Worm (Caenorhabditis elegans) whole organism, mixed stage, embryonic: Measurements from ENCODE around the gene tbx-36.

Experiments used
- M03D4.4 ChIP-seq: sonication (generic microtip); optimal IDR thresholded peaks from 2 replicates; lab custom pipeline; 2017; ENCODE audit warnings: mild to moderate bottlenecking, missing genetic modification characterization, missing compliant biosample characterization
- bed-3 ChIP-seq: fragments of 200-800 bp; sonication (Bioruptor generic); optimal IDR thresholded peaks from 3 replicates; lab custom pipeline; 2018; ENCODE audit warnings: mild to moderate bottlenecking, missing genetic modification characterization, moderate library complexity, missing compliant biosample characterization
- blmp-1 ChIP-seq: fragments of 150-350 bp; optimal IDR thresholded peaks from 2 replicates; lab custom pipeline; 2014; ENCODE audit warnings: missing biosample characterization, missing genetic modification characterization
- ceh-39 ChIP-seq: fragments of 150-350 bp; optimal IDR thresholded peaks from 2 replicates; lab custom pipeline; 2014; ENCODE audit warnings: missing biosample characterization, missing genetic modification characterization
- ceh-43 ChIP-seq: fragments of 200-800 bp; sonication (Bioruptor generic); optimal IDR thresholded peaks from 2 replicates; lab custom pipeline; 2018; ENCODE audit warnings: mild to moderate bottlenecking, missing genetic modification characterization, moderate library complexity, missing compliant biosample characterization
- ces-1 ChIP-seq: fragments of 150-350 bp; optimal IDR thresholded peaks from 2 replicates; lab custom pipeline; 2014; ENCODE audit warnings: missing biosample characterization, missing genetic modification reagents, missing genetic modification characterization
- cnd-1 ChIP-seq: fragments of 200-800 bp; sonication (Bioruptor generic); optimal IDR thresholded peaks from 2 replicates; lab custom pipeline; 2018; ENCODE audit warnings: mild to moderate bottlenecking, missing genetic modification characterization, missing compliant biosample characterization
- drap-1 ChIP-seq: fragments of 200-800 bp; sonication (Bioruptor generic); optimal IDR thresholded peaks from 3 replicates; lab custom pipeline; 2018; ENCODE audit warnings: mild to moderate bottlenecking, missing genetic modification characterization, missing compliant biosample characterization
- elt-3 ChIP-seq: fragments of 150-350 bp; optimal IDR thresholded peaks from 2 replicates; lab custom pipeline; 2014; ENCODE audit warnings: missing biosample characterization, missing genetic modification characterization
- flh-1 ChIP-seq: fragments of 200-800 bp; sonication (Bioruptor generic); optimal IDR thresholded peaks from 2 replicates; lab custom pipeline; 2018; ENCODE audit warnings: mild to moderate bottlenecking, missing genetic modification characterization, moderate library complexity, missing compliant biosample characterization
- ham-2 ChIP-seq: fragments of 200-800 bp; sonication (Bioruptor generic); optimal IDR thresholded peaks from 2 replicates; lab custom pipeline; 2018; ENCODE audit warnings: mild to moderate bottlenecking, missing genetic modification characterization, missing compliant biosample characterization
- hlh-1 ChIP-seq: fragments of 150-350 bp; optimal IDR thresholded peaks from 2 replicates; lab custom pipeline; 2014; ENCODE audit warnings: missing biosample characterization, missing genetic modification reagents, missing genetic modification characterization
- lin-13 ChIP-seq: fragments of 150-350 bp; optimal IDR thresholded peaks from 2 replicates; lab custom pipeline; 2014; ENCODE audit warnings: missing biosample characterization, missing genetic modification characterization
- lin-32 ChIP-seq: fragments of 200-800 bp; sonication (Bioruptor generic); optimal IDR thresholded peaks from 2 replicates; lab custom pipeline; 2018; ENCODE audit warnings: mild to moderate bottlenecking, missing genetic modification characterization, missing compliant biosample characterization
- lsy-2 ChIP-seq: fragments of 150-350 bp; optimal IDR thresholded peaks from 2 replicates; lab custom pipeline; 2014; ENCODE audit warnings: missing biosample characterization, missing genetic modification characterization
- mab-5 ChIP-seq: fragments of 150-350 bp; optimal IDR thresholded peaks from 2 replicates; lab custom pipeline; 2014; ENCODE audit warnings: missing biosample characterization, missing genetic modification characterization
- mep-1 ChIP-seq: fragments of 150-350 bp; optimal IDR thresholded peaks from 2 replicates; lab custom pipeline; 2017; ENCODE audit warnings: missing biosample characterization, missing genetic modification reagents, missing genetic modification characterization, inconsistent platforms
- mls-2 ChIP-seq: sonication (generic microtip); optimal IDR thresholded peaks from 2 replicates; lab custom pipeline; 2016; ENCODE audit warnings: mild to moderate bottlenecking, missing genetic modification characterization, moderate library complexity, missing compliant biosample characterization
- nhr-12 ChIP-seq: fragments of 150-350 bp; optimal IDR thresholded peaks from 2 replicates; lab custom pipeline; 2014; ENCODE audit warnings: missing biosample characterization, missing genetic modification characterization
- nhr-2 ChIP-seq: fragments of 150-350 bp; optimal IDR thresholded peaks from 2 replicates; lab custom pipeline; 2014; ENCODE audit warnings: missing biosample characterization, missing genetic modification characterization
- nhr-237 ChIP-seq: fragments of 150-350 bp; optimal IDR thresholded peaks from 2 replicates; lab custom pipeline; 2014; ENCODE audit warnings: missing biosample characterization, missing genetic modification characterization
- nhr-28 ChIP-seq: fragments of 150-350 bp; optimal IDR thresholded peaks from 2 replicates; lab custom pipeline; 2014; ENCODE audit warnings: missing biosample characterization, missing genetic modification characterization
- nhr-76 ChIP-seq: sonication (generic microtip); optimal IDR thresholded peaks from 2 replicates; lab custom pipeline; 2017; ENCODE audit warnings: missing biosample characterization, missing genetic modification characterization
- pha-4 ChIP-seq: fragments of 150-350 bp; optimal IDR thresholded peaks from 2 replicates; lab custom pipeline; 2018; ENCODE audit warnings: missing biosample characterization, missing genetic modification reagents, missing genetic modification characterization
- sem-2 ChIP-seq: fragments of 200-800 bp; sonication (Bioruptor generic); optimal IDR thresholded peaks from 2 replicates; lab custom pipeline; 2018; ENCODE audit warnings: mild to moderate bottlenecking, missing genetic modification characterization, missing compliant biosample characterization
- snpc-4 ChIP-seq: fragments of 150-350 bp; optimal IDR thresholded peaks from 2 replicates; lab custom pipeline; 2014; ENCODE audit warnings: missing biosample characterization, missing genetic modification characterization
- sptf-1 ChIP-seq: sonication (generic microtip); optimal IDR thresholded peaks from 2 replicates; lab custom pipeline; 2017; ENCODE audit warnings: mild to moderate bottlenecking, missing genetic modification characterization, moderate library complexity, missing compliant biosample characterization
- tbx-8 ChIP-seq: fragments of 200-800 bp; sonication (Bioruptor generic); optimal IDR thresholded peaks from 2 replicates; lab custom pipeline; 2018; ENCODE audit warnings: mild to moderate bottlenecking, missing genetic modification characterization, moderate library complexity, missing compliant biosample characterization
- unc-120 ChIP-seq: sonication (generic microtip); optimal IDR thresholded peaks from 2 replicates; lab custom pipeline; 2017; ENCODE audit warnings: missing genetic modification characterization, missing compliant biosample characterization; ENCODE audit not compliant: poor library complexity, severe bottlenecking
- unc-39 ChIP-seq: fragments of 150-350 bp; optimal IDR thresholded peaks from 2 replicates; lab custom pipeline; 2014; ENCODE audit warnings: missing biosample characterization, missing genetic modification characterization
- unc-62 ChIP-seq: fragments of 150-350 bp; optimal IDR thresholded peaks from 2 replicates; lab custom pipeline; 2014; ENCODE audit warnings: missing biosample characterization, missing genetic modification reagents, missing genetic modification characterization
- zip-8 ChIP-seq: fragments of 150-350 bp; optimal IDR thresholded peaks from 2 replicates; lab custom pipeline; 2014; ENCODE audit warnings: missing biosample characterization, missing genetic modification characterization
- ztf-11 ChIP-seq: fragments of 150-350 bp; optimal IDR thresholded peaks from 2 replicates; lab custom pipeline; 2014; ENCODE audit warnings: missing biosample characterization, missing genetic modification characterization

Gene tbx-36

ce11 chrIV:11913295-11913940 lies 37.0 kb upstream of the tbx-36 start:
- TF ChIP-seq nhr-2 (tag; lab: Kevin White, UChicago): no peak
- TF ChIP-seq ceh-43 (GFP tag; lab: Kevin White, UChicago): no peak
- no peak for TF ChIP-seq hlh-1 (tag; lab: Kevin White, UChicago)
- no peak for TF ChIP-seq drap-1 (GFP tag; lab: Kevin White, UChicago)
- TF ChIP-seq ceh-39 (tag; lab: Kevin White, UChicago): no peak
- no peak for TF ChIP-seq cnd-1
- TF ChIP-seq nhr-76 (tag; lab: Kevin White, UChicago): no peak
- TF ChIP-seq unc-120 (tag; lab: Kevin White, UChicago): no peak
- TF ChIP-seq unc-62 (GFP tag; lab: Kevin White, UChicago): no peak
- no peak for TF ChIP-seq mab-5 (tag; lab: Kevin White, UChicago)
- no peak for TF ChIP-seq nhr-237

ce11 chrIV:11914260-11914836 lies 36.0 kb upstream of the tbx-36 start:
- no peak for TF ChIP-seq unc-120 (tag; lab: Kevin White, UChicago)
- no peak for TF ChIP-seq unc-39 (tag; lab: Kevin White, UChicago)
- no peak for TF ChIP-seq lsy-2 (tag; lab: Kevin White, UChicago)
- TF ChIP-seq nhr-28 (tag; lab: Kevin White, UChicago): no peak
- TF ChIP-seq hlh-1 (tag; lab: Kevin White, UChicago): no peak
- TF ChIP-seq zip-8 (tag; lab: Kevin White, UChicago): no peak
- no peak for TF ChIP-seq pha-4 (tag; lab: Kevin White, UChicago)
- TF ChIP-seq blmp-1 (tag; lab: Kevin White, UChicago): no peak
- no peak for TF ChIP-seq nhr-2 (tag; lab: Kevin White, UChicago)
- no peak for TF ChIP-seq nhr-237
- no peak for TF ChIP-seq drap-1 (GFP tag; lab: Kevin White, UChicago)
- no peak for TF ChIP-seq unc-62 (GFP tag; lab: Kevin White, UChicago)

- TF ChIP-seq unc-120 (tag; lab: Kevin White, UChicago): no peak
- no peak for TF ChIP-seq tbx-8
- TF ChIP-seq nhr-2 (tag; lab: Kevin White, UChicago): no peak
- no peak for TF ChIP-seq ces-1 (GFP tag; lab: Kevin White, UChicago)
- no peak for TF ChIP-seq sem-2
- TF ChIP-seq flh-1 (GFP tag; lab: Kevin White, UChicago): no peak
These were observed 35.3 kb upstream of the tbx-36 start, which contains the start of gene fat-6 for ce11 chrIV:11914837-11915737. Gene fat-6 (minus strand): TSS chrIV:11915687.

- TF ChIP-seq tbx-8 (no peak), cnd-1 (no peak), ham-2 (no peak), mep-1 (tag; lab: Kevin White, UChicago) (no peak), pha-4 (tag; lab: Kevin White, UChicago) (no peak), unc-39 (tag; lab: Kevin White, UChicago) (no peak), nhr-28 (tag; lab: Kevin White, UChicago) (no peak), ztf-11 (tag; lab: Kevin White, UChicago) (no peak), lin-32 (GFP tag; lab: Kevin White, UChicago) (no peak)
These were observed 34.5 kb upstream of the tbx-36 start, which contains the start of gene ZK822.9 for ce11 chrIV:11915768-11916453. Gene ZK822.9 (plus strand): TSS chrIV:11915947.

- TF ChIP-seq unc-39 (tag; lab: Kevin White, UChicago) (no peak), M03D4.4 (tag; lab: Kevin White, UChicago) (no peak), elt-3 (tag; lab: Kevin White, UChicago) (no peak), drap-1 (GFP tag; lab: Kevin White, UChicago) (no peak), pha-4 (tag; lab: Kevin White, UChicago) (no peak), hlh-1 (tag; lab: Kevin White, UChicago) (no peak), ham-2 (no peak), nhr-28 (tag; lab: Kevin White, UChicago) (no peak), lin-32 (GFP tag; lab: Kevin White, UChicago) (no peak), mls-2 (tag; lab: Kevin White, UChicago) (no peak), snpc-4 (tag; lab: Kevin White, UChicago) (no peak), sptf-1 (no peak), lin-13 (tag; lab: Kevin White, UChicago) (no peak), bed-3 (GFP tag; lab: Kevin White, UChicago) (no peak), lsy-2 (tag; lab: Kevin White, UChicago) (no peak), ceh-39 (tag; lab: Kevin White, UChicago) (no peak), nhr-12 (tag; lab: Kevin White, UChicago) (no peak), nhr-2 (tag; lab: Kevin White, UChicago) (no peak)
- TF ChIP-seq, all 35 proteins: peak for 0
These were observed 33.5 kb upstream of the tbx-36 start, which contains the start of gene ZK822.10 for ce11 chrIV:11916907-11917306. Gene ZK822.10 (plus strand): TSS chrIV:11917137.
